Fruit fly (Drosophila melanogaster) whole organism, embryonic: ENCODE data around the gene CG13074.

Experiments
- Aef1 ChIP-seq: fragments of 200-800 bp; sonication (Bioruptor generic); IDR thresholded peaks from 3 replicates; pipeline ENCODE4 v1.3.6; 2022; ENCODE audit warnings: missing biosample characterization, missing genetic modification characterization
- Atf6 ChIP-seq: fragments of 200-800 bp; sonication (Bioruptor generic); IDR thresholded peaks from 2 replicates; pipeline ENCODE4 v1.3.6; 2022; ENCODE audit warnings: missing biosample characterization, missing genetic modification characterization
- C15 ChIP-seq: fragments of 200-800 bp; sonication (Bioruptor generic); IDR thresholded peaks from 3 replicates; pipeline ENCODE4 v1.3.6; 2022; ENCODE audit warnings: missing biosample characterization, missing genetic modification characterization
- CG10959 ChIP-seq: fragments of 200-800 bp; sonication (Bioruptor generic); IDR thresholded peaks from 2 replicates; pipeline ENCODE4 v1.3.6; 2022; ENCODE audit warnings: missing biosample characterization, missing genetic modification characterization
- CG12391 ChIP-seq: fragments of 200-800 bp; sonication (Bioruptor generic); optimal IDR thresholded peaks from 3 replicates; lab custom pipeline; 2018; ENCODE audit warnings: missing biosample characterization, mild to moderate bottlenecking, missing genetic modification characterization, moderate library complexity
- CG13775 ChIP-seq: fragments of 200-800 bp; sonication (Bioruptor generic); optimal IDR thresholded peaks from 3 replicates; lab custom pipeline; 2017; ENCODE audit warnings: missing biosample characterization, mild to moderate bottlenecking, missing genetic modification characterization
- CG15514 ChIP-seq: fragments of 200-800 bp; sonication (Bioruptor generic); optimal IDR thresholded peaks from 3 replicates; lab custom pipeline; 2017; ENCODE audit warnings: missing biosample characterization, missing genetic modification characterization, mild to moderate bottlenecking, moderate library complexity, missing genetic modification reagents
- CG1603 ChIP-seq: fragments of 200-800 bp; sonication (Bioruptor generic); optimal IDR thresholded peaks from 2 replicates; lab custom pipeline; 2019; ENCODE audit warnings: missing biosample characterization, mild to moderate bottlenecking, missing genetic modification characterization, moderate library complexity
- CG18262 ChIP-seq: fragments of 200-800 bp; optimal IDR thresholded peaks from 3 replicates; lab custom pipeline; 2019; ENCODE audit warnings: missing biosample characterization, mild to moderate bottlenecking, missing genetic modification characterization, moderate library complexity
- CG34422 ChIP-seq: fragments of 200-800 bp; sonication (Bioruptor generic); IDR thresholded peaks from 3 replicates; pipeline ENCODE4 v1.3.6; 2022; ENCODE audit warnings: missing biosample characterization, missing genetic modification characterization
- CG3726 ChIP-seq: fragments of 200-800 bp; sonication (Bioruptor generic); IDR thresholded peaks from 3 replicates; pipeline ENCODE4, ENCODE4 v1.3.6; 2022; ENCODE audit warnings: missing biosample characterization, missing genetic modification characterization
- CG4820 ChIP-seq: fragments of 200-800 bp; sonication (Bioruptor generic); optimal IDR thresholded peaks from 3 replicates; lab custom pipeline; 2016; ENCODE audit warnings: missing biosample characterization, missing genetic modification characterization
- CG6813 ChIP-seq: fragments of 200-800 bp; sonication (Bioruptor generic); optimal IDR thresholded peaks from 2 replicates; lab custom pipeline; 2017; ENCODE audit warnings: missing biosample characterization, missing genetic modification characterization, mild to moderate bottlenecking, moderate library complexity, missing genetic modification reagents
- CG6854 ChIP-seq: fragments of 200-800 bp; sonication (Bioruptor generic); optimal IDR thresholded peaks from 3 replicates; lab custom pipeline; 2017; ENCODE audit warnings: missing biosample characterization, mild to moderate bottlenecking, missing genetic modification characterization
- CG7372 ChIP-seq: fragments of 200-800 bp; sonication (Bioruptor generic); IDR thresholded peaks from 2 replicates; pipeline ENCODE4 v1.3.6; 2022; ENCODE audit warnings: missing biosample characterization, missing genetic modification characterization
- CG7786 ChIP-seq: fragments of 200-800 bp; sonication (Bioruptor generic); optimal IDR thresholded peaks from 2 replicates; lab custom pipeline; 2016; ENCODE audit warnings: missing biosample characterization, missing genetic modification characterization
- CG7963 ChIP-seq: fragments of 200-800 bp; sonication (Bioruptor generic); IDR thresholded peaks from 3 replicates; pipeline ENCODE4 v1.3.6; 2022; ENCODE audit warnings: missing biosample characterization, missing genetic modification characterization; ENCODE audit not compliant: partially characterized antibody
- CG7987 ChIP-seq: fragments of 200-800 bp; sonication (Bioruptor generic); optimal IDR thresholded peaks from 2 replicates; lab custom pipeline; 2018; ENCODE audit warnings: missing biosample characterization, mild to moderate bottlenecking, missing genetic modification characterization, moderate library complexity
- CG9817 ChIP-seq: fragments of 200-800 bp; sonication (Bioruptor generic); optimal IDR thresholded peaks from 2 replicates; lab custom pipeline; 2018; ENCODE audit warnings: missing biosample characterization, mild to moderate bottlenecking, missing genetic modification characterization, moderate library complexity
- CG9932 ChIP-seq: fragments of 200-800 bp; sonication (Bioruptor generic); IDR thresholded peaks from 2 replicates; pipeline ENCODE4 v1.3.6; 2022; ENCODE audit warnings: missing biosample characterization, missing genetic modification characterization
- CTCF ChIP-seq: fragments of 200-800 bp; sonication (Bioruptor generic); optimal IDR thresholded peaks from 2 replicates; lab custom pipeline; 2017; ENCODE audit warnings: missing biosample characterization, mild to moderate bottlenecking, missing genetic modification characterization, moderate library complexity
- Dad ChIP-seq: fragments of 200-800 bp; sonication (Bioruptor generic); optimal IDR thresholded peaks from 3 replicates; lab custom pipeline; 2016; ENCODE audit warnings: missing biosample characterization, missing genetic modification characterization
- Dip3 ChIP-seq: fragments of 200-800 bp; sonication (Bioruptor generic); optimal IDR thresholded peaks from 3 replicates; lab custom pipeline; 2016; ENCODE audit warnings: missing biosample characterization, missing genetic modification characterization
- HHEX ChIP-seq: fragments of 200-800 bp; sonication (Bioruptor generic); optimal IDR thresholded peaks from 3 replicates; lab custom pipeline; 2017; ENCODE audit warnings: missing biosample characterization, mild to moderate bottlenecking, missing genetic modification characterization, missing genetic modification reagents
- HLH54F ChIP-seq: fragments of 200-800 bp; sonication (Bioruptor generic); optimal IDR thresholded peaks from 3 replicates; lab custom pipeline; 2016; ENCODE audit warnings: missing biosample characterization, missing genetic modification characterization
- Hr3 ChIP-seq: fragments of 200-800 bp; sonication (Bioruptor generic); optimal IDR thresholded peaks from 3 replicates; lab custom pipeline; 2016; ENCODE audit warnings: missing biosample characterization, missing genetic modification characterization
- Kr ChIP-seq: fragments of 200-800 bp; sonication (Bioruptor generic); optimal IDR thresholded peaks from 2 replicates; lab custom pipeline; 2017; ENCODE audit warnings: missing biosample characterization, mild to moderate bottlenecking, missing genetic modification characterization
- MBD-R2 ChIP-seq: fragments of 200-800 bp; sonication (Bioruptor generic); IDR thresholded peaks from 2 replicates; pipeline ENCODE4 v1.3.6; 2022; ENCODE audit warnings: missing biosample characterization, missing genetic modification characterization
- Med ChIP-seq: fragments of 200-800 bp; sonication (Bioruptor generic); peaks from one replicate; lab custom pipeline; 2016; ENCODE audit warnings: missing biosample characterization, missing genetic modification characterization, mild to moderate bottlenecking, inconsistent platforms, moderate library complexity
- Sin3A ChIP-seq: fragments of >200 bp; optimal IDR thresholded peaks from 2 replicates; lab custom pipeline; 2018
- Six4 ChIP-seq: fragments of 200-800 bp; sonication (Bioruptor generic); optimal IDR thresholded peaks from 2 replicates; lab custom pipeline; 2016; ENCODE audit warnings: missing biosample characterization, missing genetic modification characterization
- az2 ChIP-seq: fragments of 200-800 bp; sonication (Bioruptor generic); optimal IDR thresholded peaks from 3 replicates; lab custom pipeline; 2016; ENCODE audit warnings: missing biosample characterization, missing genetic modification characterization
- bbx ChIP-seq: fragments of 200-800 bp; sonication (Bioruptor generic); IDR thresholded peaks from 2 replicates; pipeline ENCODE4 v1.3.6; 2022; ENCODE audit warnings: missing biosample characterization, missing genetic modification characterization; ENCODE audit not compliant: partially characterized antibody
- cato ChIP-seq: fragments of 200-800 bp; sonication (Bioruptor generic); optimal IDR thresholded peaks from 2 replicates; lab custom pipeline; 2016; ENCODE audit warnings: missing biosample characterization, missing genetic modification characterization, borderline replicate concordance
- fru ChIP-seq: fragments of >200 bp; optimal IDR thresholded peaks from 2 replicates; lab custom pipeline; 2017
- knrl ChIP-seq: fragments of 200-800 bp; sonication (Bioruptor generic); IDR thresholded peaks from 3 replicates; pipeline ENCODE4 v1.3.6; 2022; ENCODE audit warnings: missing biosample characterization, missing genetic modification characterization; ENCODE audit not compliant: partially characterized antibody
- lmd ChIP-seq: fragments of 200-800 bp; sonication (Bioruptor generic); IDR thresholded peaks from 2 replicates; pipeline ENCODE4 v1.3.6; 2022; ENCODE audit warnings: missing biosample characterization, missing genetic modification characterization
- maf-S ChIP-seq: fragments of 200-800 bp; sonication (Bioruptor generic); optimal IDR thresholded peaks from 2 replicates; lab custom pipeline; 2016; ENCODE audit warnings: missing biosample characterization, missing genetic modification characterization
- mld ChIP-seq: fragments of 200-800 bp; sonication (Bioruptor generic); IDR thresholded peaks from 3 replicates; pipeline ENCODE4 v1.3.6; 2022; ENCODE audit warnings: missing biosample characterization, missing genetic modification characterization; ENCODE audit not compliant: partially characterized antibody
- pfk ChIP-seq: fragments of 200-800 bp; sonication (Bioruptor generic); optimal IDR thresholded peaks from 2 replicates; lab custom pipeline; 2018; ENCODE audit warnings: missing biosample characterization, mild to moderate bottlenecking, missing genetic modification characterization, moderate library complexity
- row ChIP-seq: fragments of 200-800 bp; sonication (Bioruptor generic); IDR thresholded peaks from 3 replicates; pipeline ENCODE4 v1.3.6; 2022; ENCODE audit warnings: missing biosample characterization, missing genetic modification characterization
- run ChIP-seq: fragments of 200-800 bp; sonication (Bioruptor generic); optimal IDR thresholded peaks from 3 replicates; lab custom pipeline; 2018; ENCODE audit warnings: missing biosample characterization, mild to moderate bottlenecking, missing genetic modification characterization
- scrt ChIP-seq: fragments of 200-800 bp; sonication (Bioruptor generic); optimal IDR thresholded peaks from 2 replicates; lab custom pipeline; 2018; ENCODE audit warnings: missing biosample characterization, mild to moderate bottlenecking, missing genetic modification characterization, moderate library complexity
- stc ChIP-seq: fragments of 200-800 bp; sonication (Bioruptor generic); IDR thresholded peaks from 2 replicates; pipeline ENCODE4 v1.3.6; 2022; ENCODE audit warnings: missing biosample characterization, missing genetic modification characterization
- stwl ChIP-seq: fragments of 200-800 bp; sonication (Bioruptor generic); optimal IDR thresholded peaks from 3 replicates; lab custom pipeline; 2018; ENCODE audit warnings: missing biosample characterization, mild to moderate bottlenecking, missing genetic modification characterization, moderate library complexity
- tin ChIP-seq: fragments of 200-800 bp; sonication (Bioruptor generic); optimal IDR thresholded peaks from 3 replicates; lab custom pipeline; 2016; ENCODE audit warnings: missing biosample characterization, missing genetic modification characterization
- unpg ChIP-seq: fragments of 200-800 bp; sonication (Bioruptor generic); optimal IDR thresholded peaks from 3 replicates; lab custom pipeline; 2018; ENCODE audit warnings: missing biosample characterization, mild to moderate bottlenecking, missing genetic modification characterization, moderate library complexity
- usp ChIP-seq: fragments of >200 bp; optimal IDR thresholded peaks from 2 replicates; lab custom pipeline; 2017; ENCODE audit warnings: missing biosample characterization, missing genetic modification characterization
- wdn ChIP-seq: fragments of 200-800 bp; sonication (Bioruptor generic); IDR thresholded peaks from 2 replicates; pipeline ENCODE4 v1.3.6; 2022; ENCODE audit warnings: missing biosample characterization, missing genetic modification characterization
- wek ChIP-seq: fragments of 200-800 bp; sonication (Bioruptor generic); optimal IDR thresholded peaks from 3 replicates; lab custom pipeline; 2018; ENCODE audit warnings: missing biosample characterization, mild to moderate bottlenecking, missing genetic modification characterization, moderate library complexity

Gene CG13074

DNA sequence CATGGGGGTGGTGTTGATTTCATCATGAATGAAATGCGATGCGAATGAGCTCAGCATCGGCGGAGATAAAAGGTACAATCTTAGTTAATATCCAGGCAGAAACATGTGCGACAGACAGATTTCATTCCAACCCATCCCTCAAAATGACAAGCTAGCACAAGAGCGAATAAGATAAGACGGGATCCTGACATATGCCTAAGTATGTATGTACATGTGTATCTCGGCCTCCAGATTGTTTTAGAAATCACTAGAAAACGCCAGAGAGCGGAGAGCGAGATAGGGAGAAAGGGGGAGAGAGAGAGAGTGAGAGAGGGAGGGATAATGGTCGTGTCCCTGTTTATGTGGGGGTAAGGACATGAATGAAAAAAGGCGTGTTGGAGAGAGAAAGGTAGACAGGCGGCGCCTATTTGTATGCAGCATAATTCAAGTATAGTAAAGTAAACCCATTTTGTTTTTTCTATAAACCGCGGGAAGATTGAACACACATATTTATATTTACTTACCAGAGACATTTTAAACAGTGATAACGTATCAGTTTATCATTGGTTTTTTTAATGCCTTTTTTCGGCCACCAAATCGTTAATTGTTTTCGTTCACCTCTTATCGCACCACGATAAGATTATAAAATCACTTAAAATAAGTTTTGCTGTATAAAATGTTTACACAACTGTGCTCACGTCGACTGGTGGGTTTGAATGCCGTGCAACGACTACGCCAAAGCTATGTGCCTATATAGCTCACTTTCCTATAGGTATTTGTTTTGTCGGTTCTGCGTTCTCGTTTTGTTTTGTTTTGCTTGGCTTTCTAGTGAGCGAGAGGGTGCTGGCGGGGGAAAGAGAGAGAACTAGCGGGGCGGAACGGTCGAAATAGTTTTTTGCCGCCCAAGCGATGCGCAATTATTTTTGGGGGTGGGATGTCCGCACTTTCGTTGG, 47.1 kb downstream of the CG13074 start (continued):
- TF ChIP-seq HHEX (peak; percentile 49), stc (no peak), CTCF (no peak), Sin3A (lab: Kevin White, UChicago) (no peak), CG34422 (GFP tag; lab: Robert Waterston, UW) (peak; percentile 39; the same call in 1 of the 3 replicates), usp (GFP tag; lab: Kevin White, UChicago) (no peak), CG10959 (GFP tag; lab: Robert Waterston, UW) (0 out of 2 replicates have a peak, but pooled peaks have one; percentile 12), CG18262 (tag; lab: Kevin White, UChicago) (peak; percentile 35), stwl (tag; lab: Kevin White, UChicago) (no peak), Hr3 (no peak), mld (GFP tag; lab: Robert Waterston, UW) (no peak), CG6854 (GFP tag; lab: Kevin White, UChicago) (peak; percentile 36), lmd (GFP tag; lab: Robert Waterston, UW) (peak; percentile 12; the same call in 1 of the 2 replicates), HLH54F (GFP tag; lab: Kevin White, UChicago) (no peak), Med (GFP tag; lab: Kevin White, UChicago) (peak; percentile 49), CG7786 (GFP tag; lab: Kevin White, UChicago) (no peak), pfk (GFP tag; lab: Kevin White, UChicago) (peak; percentile 82), CG13775 (GFP tag; lab: Kevin White, UChicago) (no peak), MBD-R2 (peak; percentile 28), CG7372 (no peak), wek (peak; percentile 43), cato (GFP tag; lab: Kevin White, UChicago) (no peak), CG15514 (no peak), CG1603 (tag; lab: Kevin White, UChicago) (peak; percentile 10), CG9932 (GFP tag; lab: Robert Waterston, UW) (no peak), CG6813 (peak; percentile 72), CG4820 (GFP tag; lab: Kevin White, UChicago) (no peak), fru (lab: Kevin White, UChicago) (no peak), scrt (peak; percentile 49), C15 (GFP tag; lab: Robert Waterston, UW) (no peak), run (peak; percentile 72), CG9817 (tag; lab: Kevin White, UChicago) (no peak), CG7987 (GFP tag; lab: Kevin White, UChicago) (peak; percentile 14), Dad (GFP tag; lab: Kevin White, UChicago) (no peak), wdn (GFP tag; lab: Robert Waterston, UW) (no peak), CG7963 (GFP tag; lab: Robert Waterston, UW) (no peak), maf-S (GFP tag; lab: Kevin White, UChicago) (no peak), unpg (GFP tag; lab: Kevin White, UChicago) (peak; percentile 31), Atf6 (GFP tag; lab: Robert Waterston, UW) (peak; percentile 70), Six4 (GFP tag; lab: Kevin White, UChicago) (no peak), tin (no peak), Aef1 (GFP tag; lab: Robert Waterston, UW) (no peak), CG12391 (tag; lab: Kevin White, UChicago) (peak; percentile 22), knrl (GFP tag; lab: Robert Waterston, UW) (no peak), Kr (GFP tag; lab: Kevin White, UChicago) (peak; percentile 82), Dip3 (GFP tag; lab: Kevin White, UChicago) (no peak), CG3726 (GFP tag; lab: Robert Waterston, UW) (no peak), bbx (no peak; the same call in 1 of the 2 replicates), row (GFP tag; lab: Robert Waterston, UW) (no peak; the same call in 2 of the 3 replicates), az2 (no peak)
